Worm (Caenorhabditis elegans) whole organism, mixed stage, embryonic: Measurements from ENCODE around the gene pigs-1.
A peak's percentile ranks its signal among the peaks of the same experiment; 100 is the strongest.

Experiments used
- bed-3 ChIP-seq: fragments of 200-800 bp; sonication (Bioruptor generic); optimal IDR thresholded peaks from 3 replicates; lab custom pipeline; 2018; ENCODE audit warnings: mild to moderate bottlenecking, missing genetic modification characterization, moderate library complexity, missing compliant biosample characterization
- blmp-1 ChIP-seq: fragments of 150-350 bp; optimal IDR thresholded peaks from 2 replicates; lab custom pipeline; 2014; ENCODE audit warnings: missing biosample characterization, missing genetic modification characterization
- ceh-39 ChIP-seq: fragments of 150-350 bp; optimal IDR thresholded peaks from 2 replicates; lab custom pipeline; 2014; ENCODE audit warnings: missing biosample characterization, missing genetic modification characterization
- ceh-43 ChIP-seq: fragments of 200-800 bp; sonication (Bioruptor generic); optimal IDR thresholded peaks from 2 replicates; lab custom pipeline; 2018; ENCODE audit warnings: mild to moderate bottlenecking, missing genetic modification characterization, moderate library complexity, missing compliant biosample characterization
- ceh-83 ChIP-seq: fragments of 200-800 bp; sonication (Bioruptor generic); optimal IDR thresholded peaks from 2 replicates; lab custom pipeline; 2018; ENCODE audit warnings: mild to moderate bottlenecking, missing genetic modification characterization, missing compliant biosample characterization
- ces-1 ChIP-seq: fragments of 150-350 bp; optimal IDR thresholded peaks from 2 replicates; lab custom pipeline; 2014; ENCODE audit warnings: missing biosample characterization, missing genetic modification reagents, missing genetic modification characterization
- cnd-1 ChIP-seq: fragments of 200-800 bp; sonication (Bioruptor generic); optimal IDR thresholded peaks from 2 replicates; lab custom pipeline; 2018; ENCODE audit warnings: mild to moderate bottlenecking, missing genetic modification characterization, missing compliant biosample characterization
- drap-1 ChIP-seq: fragments of 200-800 bp; sonication (Bioruptor generic); optimal IDR thresholded peaks from 3 replicates; lab custom pipeline; 2018; ENCODE audit warnings: mild to moderate bottlenecking, missing genetic modification characterization, missing compliant biosample characterization
- elt-1 ChIP-seq: sonication (generic microtip); optimal IDR thresholded peaks from 2 replicates; lab custom pipeline; 2017; ENCODE audit warnings: missing genetic modification characterization, mild to moderate bottlenecking, missing compliant biosample characterization, antibody characterized with exemption, moderate library complexity, borderline replicate concordance; ENCODE audit not compliant: insufficient read depth
- elt-3 ChIP-seq: fragments of 150-350 bp; optimal IDR thresholded peaks from 2 replicates; lab custom pipeline; 2014; ENCODE audit warnings: missing biosample characterization, missing genetic modification characterization
- flh-1 ChIP-seq: fragments of 200-800 bp; sonication (Bioruptor generic); optimal IDR thresholded peaks from 2 replicates; lab custom pipeline; 2018; ENCODE audit warnings: mild to moderate bottlenecking, missing genetic modification characterization, moderate library complexity, missing compliant biosample characterization
- ham-2 ChIP-seq: fragments of 200-800 bp; sonication (Bioruptor generic); optimal IDR thresholded peaks from 2 replicates; lab custom pipeline; 2018; ENCODE audit warnings: mild to moderate bottlenecking, missing genetic modification characterization, missing compliant biosample characterization
- hlh-1 ChIP-seq: fragments of 150-350 bp; optimal IDR thresholded peaks from 2 replicates; lab custom pipeline; 2014; ENCODE audit warnings: missing biosample characterization, missing genetic modification reagents, missing genetic modification characterization
- lin-13 ChIP-seq: fragments of 150-350 bp; optimal IDR thresholded peaks from 2 replicates; lab custom pipeline; 2014; ENCODE audit warnings: missing biosample characterization, missing genetic modification characterization
- lin-32 ChIP-seq: fragments of 200-800 bp; sonication (Bioruptor generic); optimal IDR thresholded peaks from 2 replicates; lab custom pipeline; 2018; ENCODE audit warnings: mild to moderate bottlenecking, missing genetic modification characterization, missing compliant biosample characterization
- lsy-2 ChIP-seq: fragments of 150-350 bp; optimal IDR thresholded peaks from 2 replicates; lab custom pipeline; 2014; ENCODE audit warnings: missing biosample characterization, missing genetic modification characterization
- mab-5 ChIP-seq: fragments of 150-350 bp; optimal IDR thresholded peaks from 2 replicates; lab custom pipeline; 2014; ENCODE audit warnings: missing biosample characterization, missing genetic modification characterization
- mep-1 ChIP-seq: fragments of 150-350 bp; optimal IDR thresholded peaks from 2 replicates; lab custom pipeline; 2017; ENCODE audit warnings: missing biosample characterization, missing genetic modification reagents, missing genetic modification characterization, inconsistent platforms
- nhr-12 ChIP-seq: fragments of 150-350 bp; optimal IDR thresholded peaks from 2 replicates; lab custom pipeline; 2014; ENCODE audit warnings: missing biosample characterization, missing genetic modification characterization
- nhr-237 ChIP-seq: fragments of 150-350 bp; optimal IDR thresholded peaks from 2 replicates; lab custom pipeline; 2014; ENCODE audit warnings: missing biosample characterization, missing genetic modification characterization
- nhr-28 ChIP-seq: fragments of 150-350 bp; optimal IDR thresholded peaks from 2 replicates; lab custom pipeline; 2014; ENCODE audit warnings: missing biosample characterization, missing genetic modification characterization
- nhr-76 ChIP-seq: sonication (generic microtip); optimal IDR thresholded peaks from 2 replicates; lab custom pipeline; 2017; ENCODE audit warnings: missing biosample characterization, missing genetic modification characterization
- pha-4 ChIP-seq: fragments of 150-350 bp; optimal IDR thresholded peaks from 2 replicates; lab custom pipeline; 2018; ENCODE audit warnings: missing biosample characterization, missing genetic modification reagents, missing genetic modification characterization
- sem-2 ChIP-seq: fragments of 200-800 bp; sonication (Bioruptor generic); optimal IDR thresholded peaks from 2 replicates; lab custom pipeline; 2018; ENCODE audit warnings: mild to moderate bottlenecking, missing genetic modification characterization, missing compliant biosample characterization
- snpc-4 ChIP-seq: fragments of 150-350 bp; optimal IDR thresholded peaks from 2 replicates; lab custom pipeline; 2014; ENCODE audit warnings: missing biosample characterization, missing genetic modification characterization
- sptf-1 ChIP-seq: sonication (generic microtip); optimal IDR thresholded peaks from 2 replicates; lab custom pipeline; 2017; ENCODE audit warnings: mild to moderate bottlenecking, missing genetic modification characterization, moderate library complexity, missing compliant biosample characterization
- tbx-8 ChIP-seq: fragments of 200-800 bp; sonication (Bioruptor generic); optimal IDR thresholded peaks from 2 replicates; lab custom pipeline; 2018; ENCODE audit warnings: mild to moderate bottlenecking, missing genetic modification characterization, moderate library complexity, missing compliant biosample characterization
- unc-120 ChIP-seq: sonication (generic microtip); optimal IDR thresholded peaks from 2 replicates; lab custom pipeline; 2017; ENCODE audit warnings: missing genetic modification characterization, missing compliant biosample characterization; ENCODE audit not compliant: poor library complexity, severe bottlenecking
- unc-39 ChIP-seq: fragments of 150-350 bp; optimal IDR thresholded peaks from 2 replicates; lab custom pipeline; 2014; ENCODE audit warnings: missing biosample characterization, missing genetic modification characterization
- unc-62 ChIP-seq: fragments of 150-350 bp; optimal IDR thresholded peaks from 2 replicates; lab custom pipeline; 2014; ENCODE audit warnings: missing biosample characterization, missing genetic modification reagents, missing genetic modification characterization
- zip-8 ChIP-seq: fragments of 150-350 bp; optimal IDR thresholded peaks from 2 replicates; lab custom pipeline; 2014; ENCODE audit warnings: missing biosample characterization, missing genetic modification characterization
- ztf-11 ChIP-seq: fragments of 150-350 bp; optimal IDR thresholded peaks from 2 replicates; lab custom pipeline; 2014; ENCODE audit warnings: missing biosample characterization, missing genetic modification characterization

The pigs-1 gene

ce11 chrIV:10180133-10180749 lies 31.4 kb upstream of the pigs-1 start, which contains the start of gene gta-1:
Gene gta-1, plus strand, starts transcription at chrIV:10180660.
- TF ChIP-seq lin-13 (tag; lab: Kevin White, UChicago) (no peak), nhr-237 (tag; lab: Kevin White, UChicago) (no peak), ces-1 (GFP tag; lab: Kevin White, UChicago) (peak; percentile 35), elt-3 (tag; lab: Kevin White, UChicago) (no peak), hlh-1 (tag; lab: Kevin White, UChicago) (peak; percentile 98), unc-120 (tag; lab: Kevin White, UChicago) (peak; percentile 42), unc-62 (GFP tag; lab: Kevin White, UChicago) (peak; percentile 44)

- TF ChIP-seq lin-13 (tag; lab: Kevin White, UChicago) (no peak), nhr-237 (tag; lab: Kevin White, UChicago) (no peak), elt-3 (tag; lab: Kevin White, UChicago) (no peak), hlh-1 (tag; lab: Kevin White, UChicago) (no peak)
- TF ChIP-seq, all 35 proteins: peak for 0
Measured at ce11 chrIV:10177779-10178178, 28.9 kb upstream of the pigs-1 start, which contains the start of gene mspn-1. Gene mspn-1, plus strand, starts transcription at chrIV:10177968.

ce11 chrIV:10176252-10176730 lies 27.5 kb upstream of the pigs-1 start, which contains the start of gene rack-1:
Gene rack-1, plus strand, starts transcription at chrIV:10176680.
- TF ChIP-seq nhr-12 (tag; lab: Kevin White, UChicago) (no peak), pha-4 (peak; percentile 48), unc-120 (tag; lab: Kevin White, UChicago) (no peak), hlh-1 (tag; lab: Kevin White, UChicago) (no peak), unc-39 (tag; lab: Kevin White, UChicago) (no peak), snpc-4 (tag; lab: Kevin White, UChicago) (no peak), drap-1 (GFP tag; lab: Kevin White, UChicago) (no peak), ceh-39 (tag; lab: Kevin White, UChicago) (peak; percentile 27), cnd-1 (no peak), ztf-11 (tag; lab: Kevin White, UChicago) (no peak), lin-13 (tag; lab: Kevin White, UChicago) (no peak), ceh-83 (GFP tag; lab: Kevin White, UChicago) (no peak), lsy-2 (peak; percentile 59), tbx-8 (GFP tag; lab: Kevin White, UChicago) (no peak), mab-5 (tag; lab: Kevin White, UChicago) (no peak), flh-1 (no peak), nhr-28 (tag; lab: Kevin White, UChicago) (no peak), nhr-76 (tag; lab: Kevin White, UChicago) (no peak), ceh-43 (GFP tag; lab: Kevin White, UChicago) (no peak), zip-8 (tag; lab: Kevin White, UChicago) (no peak), unc-62 (GFP tag; lab: Kevin White, UChicago) (peak; percentile 4), lin-32 (GFP tag; lab: Kevin White, UChicago) (no peak), sptf-1 (no peak), elt-1 (tag; lab: Kevin White, UChicago) (no peak), blmp-1 (tag; lab: Kevin White, UChicago) (no peak), ham-2 (GFP tag; lab: Kevin White, UChicago) (no peak), ces-1 (GFP tag; lab: Kevin White, UChicago) (peak; percentile 83), bed-3 (GFP tag; lab: Kevin White, UChicago) (no peak), sem-2 (GFP tag; lab: Kevin White, UChicago) (no peak), nhr-237 (tag; lab: Kevin White, UChicago) (peak; percentile 33), mep-1 (tag; lab: Kevin White, UChicago) (peak; percentile 64)
